Fruit fly (Drosophila melanogaster) whole organism, pupa: ENCODE data around the gene CG34328.

Experiments
- CG10348 ChIP-seq: fragments of 200-800 bp; sonication (Bioruptor generic); IDR thresholded peaks from 2 replicates; pipeline ENCODE4 v1.3.6; 2022; ENCODE audit warnings: missing biosample characterization, missing genetic modification characterization
- CG12605 ChIP-seq: fragments of 200-800 bp; sonication (Bioruptor generic); IDR thresholded peaks from 2 replicates; pipeline ENCODE4 v1.3.6; 2022; ENCODE audit warnings: missing biosample characterization, missing genetic modification characterization
- CG13204 ChIP-seq: fragments of 200-800 bp; sonication (Bioruptor generic); optimal IDR thresholded peaks from 2 replicates; lab custom pipeline; 2018; ENCODE audit warnings: missing biosample characterization, mild to moderate bottlenecking, missing genetic modification characterization, moderate library complexity
- CG14655 ChIP-seq: fragments of 200-800 bp; sonication (Bioruptor generic); optimal IDR thresholded peaks from 3 replicates; lab custom pipeline; 2017; ENCODE audit warnings: mild to moderate bottlenecking, missing biosample characterization, missing genetic modification reagents, missing genetic modification characterization
- CG15710 ChIP-seq: fragments of 200-800 bp; sonication (Bioruptor generic); optimal IDR thresholded peaks from 2 replicates; lab custom pipeline; 2018; ENCODE audit warnings: missing biosample characterization, mild to moderate bottlenecking, missing genetic modification characterization, moderate library complexity
- CG17806 ChIP-seq: fragments of 200-800 bp; sonication (Bioruptor generic); optimal IDR thresholded peaks from 2 replicates; lab custom pipeline; 2018; ENCODE audit warnings: missing biosample characterization, mild to moderate bottlenecking, missing genetic modification characterization, moderate library complexity
- CG32121 ChIP-seq: fragments of 200-800 bp; sonication (Bioruptor generic); IDR thresholded peaks from 2 replicates; pipeline ENCODE4 v1.3.6; 2022; ENCODE audit warnings: missing biosample characterization, missing genetic modification characterization
- CG34367 ChIP-seq: fragments of 200-800 bp; sonication (Bioruptor generic); optimal IDR thresholded peaks from 2 replicates; lab custom pipeline; 2018; ENCODE audit warnings: missing biosample characterization, mild to moderate bottlenecking, missing genetic modification characterization
- CG4496 ChIP-seq: fragments of 200-800 bp; sonication (Bioruptor generic); IDR thresholded peaks from 3 replicates; pipeline ENCODE4 v1.3.6; 2022; ENCODE audit warnings: missing biosample characterization, missing genetic modification characterization
- CG8159 ChIP-seq: fragments of 200-800 bp; sonication (Bioruptor generic); optimal IDR thresholded peaks from 3 replicates; lab custom pipeline; 2018; ENCODE audit warnings: missing biosample characterization, mild to moderate bottlenecking, missing genetic modification characterization, moderate library complexity
- CG8301 ChIP-seq: fragments of 200-800 bp; sonication (Bioruptor generic); optimal IDR thresholded peaks from 2 replicates; lab custom pipeline; 2018; ENCODE audit warnings: missing biosample characterization, mild to moderate bottlenecking, missing genetic modification characterization
- CG9948 ChIP-seq: fragments of 200-800 bp; sonication (Bioruptor generic); optimal IDR thresholded peaks from 2 replicates; lab custom pipeline; 2018; ENCODE audit warnings: missing biosample characterization, mild to moderate bottlenecking, missing genetic modification characterization, moderate library complexity
- D1 ChIP-seq: fragments of 200-800 bp; sonication (Bioruptor generic); optimal IDR thresholded peaks from 2 replicates; lab custom pipeline; 2018; ENCODE audit warnings: missing biosample characterization, mild to moderate bottlenecking, missing genetic modification characterization, moderate library complexity
- EcR ChIP-seq: fragments of 200-800 bp; sonication (Bioruptor generic); optimal IDR thresholded peaks from 3 replicates; lab custom pipeline; 2019; ENCODE audit warnings: missing biosample characterization, missing genetic modification characterization, mild to moderate bottlenecking, moderate library complexity, missing genetic modification reagents
- Ets98B ChIP-seq: fragments of 200-800 bp; sonication (Bioruptor generic); IDR thresholded peaks from 2 replicates; pipeline ENCODE4 v1.3.6; 2022; ENCODE audit warnings: missing biosample characterization, missing genetic modification characterization
- Pif1A ChIP-seq: fragments of 200-800 bp; sonication (Bioruptor generic); optimal IDR thresholded peaks from 3 replicates; lab custom pipeline; 2016; ENCODE audit warnings: missing biosample characterization, missing genetic modification characterization
- Pif1B ChIP-seq: fragments of 200-800 bp; sonication (Bioruptor generic); optimal IDR thresholded peaks from 3 replicates; lab custom pipeline; 2016; ENCODE audit warnings: missing biosample characterization, missing genetic modification characterization
- Snoo ChIP-seq: fragments of 200-800 bp; sonication (Bioruptor generic); optimal IDR thresholded peaks from 3 replicates; lab custom pipeline; 2017; ENCODE audit warnings: missing biosample characterization, mild to moderate bottlenecking, missing genetic modification characterization, inconsistent platforms
- fd96Ca ChIP-seq: fragments of 200-800 bp; sonication (Bioruptor generic); IDR thresholded peaks from 3 replicates; pipeline ENCODE4 v1.3.6; 2022; ENCODE audit warnings: missing biosample characterization, missing genetic modification characterization
- gl ChIP-seq: fragments of 200-800 bp; sonication (Bioruptor generic); optimal IDR thresholded peaks from 2 replicates; lab custom pipeline; 2018; ENCODE audit warnings: missing biosample characterization, mild to moderate bottlenecking, missing genetic modification characterization
- rn ChIP-seq: fragments of 200-800 bp; sonication (Bioruptor generic); IDR thresholded peaks from 2 replicates; pipeline ENCODE4 v1.3.6; 2022; ENCODE audit warnings: missing biosample characterization, missing genetic modification characterization

The CG34328 gene

DNA sequence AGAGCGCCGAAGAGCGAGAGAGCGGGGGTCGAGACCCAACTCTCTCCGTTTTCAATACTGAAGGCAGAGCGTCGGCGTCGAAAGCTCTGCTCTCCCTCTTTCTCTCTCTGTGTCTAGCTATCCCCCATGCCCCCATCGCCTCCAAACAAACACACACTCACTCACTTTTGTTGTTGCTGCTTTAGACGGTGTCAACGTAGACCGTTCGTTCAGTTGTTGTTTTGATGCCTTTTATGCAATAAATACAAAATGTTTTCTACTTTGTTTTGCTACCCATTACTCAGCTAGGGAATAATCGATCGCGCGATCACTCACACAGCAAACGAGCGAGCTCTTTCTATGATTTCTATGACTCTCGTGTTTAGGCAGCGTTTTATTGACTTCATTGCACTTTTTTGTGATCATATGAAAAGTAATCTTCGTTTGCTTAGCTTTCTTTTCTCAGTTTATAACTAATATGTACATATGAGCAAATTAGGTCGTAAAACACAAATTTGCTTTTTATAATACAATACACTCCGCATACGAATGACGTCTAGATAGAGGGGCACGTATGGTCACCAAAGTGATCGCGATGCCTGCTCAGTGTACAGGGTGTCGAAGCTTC is 4.9 kb upstream of the CG34328 start:
- TF ChIP-seq CG14655 (GFP tag; lab: Kevin White, UChicago) = peak; percentile 75
- no peak for TF ChIP-seq Snoo (tag; lab: Kevin White, UChicago)
- no peak for TF ChIP-seq Pif1A (GFP tag; lab: Kevin White, UChicago)
- TF ChIP-seq CG8159 = peak; percentile 15
- peak; percentile 51 for TF ChIP-seq CG8301
- peak; percentile 13 for TF ChIP-seq CG15710 (tag; lab: Kevin White, UChicago)
- TF ChIP-seq fd96Ca (GFP tag; lab: Robert Waterston, UW) = no peak; the same call in 2 of the 3 replicates
- TF ChIP-seq rn (GFP tag; lab: Robert Waterston, UW) = no peak
- peak; percentile 44 for TF ChIP-seq CG9948 (tag; lab: Kevin White, UChicago)
- TF ChIP-seq CG17806 = no peak
- TF ChIP-seq CG13204 (GFP tag; lab: Kevin White, UChicago) = no peak
- TF ChIP-seq CG12605 (GFP tag; lab: Robert Waterston, UW) = peak; percentile 61
- peak; percentile 35 for TF ChIP-seq EcR (GFP tag; lab: Kevin White, UChicago)
- no peak for TF ChIP-seq CG10348 (GFP tag; lab: Robert Waterston, UW)
- TF ChIP-seq CG32121 = 0 out of 2 replicates have a peak, but pooled peaks have one; percentile 8
- TF ChIP-seq Pif1B (GFP tag; lab: Kevin White, UChicago) = no peak
- TF ChIP-seq CG34367 (tag; lab: Kevin White, UChicago) = no peak
- TF ChIP-seq Ets98B (GFP tag; lab: Robert Waterston, UW) = no peak; the same call in 1 of the 2 replicates
- TF ChIP-seq D1 (tag; lab: Kevin White, UChicago) = no peak
- peak; percentile 6 for TF ChIP-seq gl
- TF ChIP-seq CG4496 (GFP tag; lab: Robert Waterston, UW) = peak; percentile 36; the same call in 1 of the 3 replicates
- TF ChIP-seq, all 21 proteins: peak for 10

DNA sequence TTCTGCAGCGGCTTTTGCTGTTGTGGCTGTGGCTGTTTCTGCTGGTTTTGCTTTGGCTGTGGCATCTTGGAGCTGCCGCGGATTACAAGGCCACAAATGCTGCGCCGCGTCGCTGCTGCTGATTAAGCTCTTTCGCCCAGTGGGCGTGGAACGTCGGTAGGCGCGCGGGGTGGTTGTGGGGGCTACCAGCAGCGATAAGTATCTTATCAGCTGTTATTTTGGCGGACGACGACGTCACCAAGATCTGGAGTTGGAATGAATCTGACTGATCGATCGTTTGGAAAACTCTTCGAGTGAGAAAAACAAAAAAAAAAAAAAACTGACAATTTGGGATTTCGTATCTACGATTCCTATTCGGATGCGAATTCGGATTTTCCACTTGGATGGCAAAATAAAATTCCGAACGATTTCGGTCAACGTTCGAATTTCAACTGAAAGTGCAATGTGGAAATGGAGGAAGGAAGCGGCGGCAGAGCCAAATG is 4.3 kb upstream of the CG34328 start:
- no peak for TF ChIP-seq CG32121
- 0 out of 2 replicates have a peak, but pooled peaks have one; percentile 31 for TF ChIP-seq Ets98B (GFP tag; lab: Robert Waterston, UW)
- no peak for TF ChIP-seq Pif1A (GFP tag; lab: Kevin White, UChicago)
- no peak for TF ChIP-seq CG14655 (GFP tag; lab: Kevin White, UChicago)
- peak; percentile 59 for TF ChIP-seq EcR (GFP tag; lab: Kevin White, UChicago)

DNA sequence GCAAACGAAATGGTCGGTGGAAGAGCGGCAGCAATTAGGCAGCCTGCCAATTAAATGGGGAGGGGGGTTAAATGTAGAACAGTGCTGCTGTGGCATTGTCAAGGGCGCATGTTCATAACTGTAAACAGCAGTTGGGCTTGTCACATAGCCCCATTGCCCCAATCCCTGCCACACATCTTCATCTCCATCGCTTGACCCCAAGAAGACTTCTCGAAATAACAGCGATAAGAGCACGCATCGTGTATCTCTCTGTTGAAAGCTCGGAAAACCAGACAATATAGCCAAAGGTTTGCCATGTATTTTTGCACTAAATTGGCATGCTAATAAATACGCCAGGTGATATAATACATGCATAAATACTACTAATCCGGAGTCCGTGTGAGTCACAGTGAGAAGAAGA is 2.7 kb upstream of the CG34328 start:
- TF ChIP-seq CG14655 (GFP tag; lab: Kevin White, UChicago) (no peak), Snoo (tag; lab: Kevin White, UChicago) (no peak), Pif1A (GFP tag; lab: Kevin White, UChicago) (no peak), CG8301 (no peak), CG32121 (no peak), rn (GFP tag; lab: Robert Waterston, UW) (no peak), CG13204 (GFP tag; lab: Kevin White, UChicago) (no peak)

DNA sequence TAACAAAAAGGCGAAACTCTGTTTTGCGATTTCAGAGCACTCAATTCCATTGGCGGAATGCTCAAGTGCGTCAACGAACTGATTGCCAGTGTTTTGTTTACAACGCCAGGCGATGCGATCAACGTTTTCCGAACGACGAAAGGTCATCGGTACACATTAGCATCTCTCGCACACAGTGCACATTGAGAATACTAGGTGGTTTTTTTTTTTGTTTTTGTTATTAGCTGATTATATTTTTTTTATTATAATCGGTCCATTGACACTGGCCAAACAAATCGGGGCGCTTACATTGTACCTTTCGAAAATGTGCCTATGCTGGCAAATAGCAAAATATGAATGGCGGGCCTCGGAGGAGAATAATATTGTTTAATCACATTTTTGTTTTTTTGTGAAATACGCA is 4.7 kb downstream of the CG34328 start:
- TF ChIP-seq CG8159 = no peak
- no peak for TF ChIP-seq CG12605 (GFP tag; lab: Robert Waterston, UW)
- no peak for TF ChIP-seq fd96Ca (GFP tag; lab: Robert Waterston, UW)
- TF ChIP-seq CG17806 = no peak
- TF ChIP-seq EcR (GFP tag; lab: Kevin White, UChicago) = peak; percentile 75
- no peak for TF ChIP-seq CG13204 (GFP tag; lab: Kevin White, UChicago)
- no peak for TF ChIP-seq gl
- TF ChIP-seq Pif1A (GFP tag; lab: Kevin White, UChicago) = no peak
- TF ChIP-seq CG4496 (GFP tag; lab: Robert Waterston, UW) = no peak

DNA sequence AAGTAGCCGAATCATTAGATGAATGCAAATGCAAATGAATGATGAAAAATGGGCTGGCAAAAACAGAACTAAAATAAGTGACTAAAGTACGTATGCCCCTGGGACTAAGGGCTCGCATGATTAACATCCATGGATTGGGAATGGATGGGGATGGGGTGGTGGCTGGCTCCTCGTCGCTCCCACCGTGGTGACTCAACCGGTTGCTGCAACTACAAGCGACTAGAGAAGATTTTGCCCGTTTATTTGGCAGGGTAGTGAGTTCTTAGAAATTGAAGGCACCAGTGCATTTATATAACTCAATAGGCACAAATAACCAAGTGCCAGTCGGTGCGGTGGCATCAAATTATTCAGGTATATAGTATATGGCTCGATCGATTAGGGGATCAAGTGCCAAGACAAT is 13.1 kb downstream of the CG34328 start, which contains the start of gene Tsf1:
Gene Tsf1 (plus strand): TSS at position 301 of the 400 bp plus-strand sequence.
- TF ChIP-seq Ets98B (GFP tag; lab: Robert Waterston, UW) (no peak), CG4496 (GFP tag; lab: Robert Waterston, UW) (no peak)

DNA sequence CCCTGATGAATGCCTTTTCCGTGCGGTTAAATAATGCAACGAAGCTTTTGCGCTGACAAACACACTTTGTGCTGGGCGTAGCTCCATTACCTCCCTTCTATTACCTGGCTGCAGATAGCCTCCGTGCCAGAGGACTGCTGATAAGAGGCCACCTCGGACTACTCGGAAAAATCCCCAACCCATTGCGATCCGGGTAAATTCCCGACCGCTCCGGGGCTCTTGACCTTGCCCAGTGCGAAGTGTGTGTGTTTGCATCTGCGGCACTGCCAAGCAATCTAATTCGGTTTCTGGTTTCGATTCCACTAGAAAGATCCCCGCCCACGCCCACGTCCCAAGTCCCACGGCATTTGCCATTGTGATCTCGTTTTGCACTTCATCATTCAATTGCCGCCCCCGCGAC is 14.1 kb downstream of the CG34328 start:
- TF ChIP-seq Snoo (tag; lab: Kevin White, UChicago) (no peak), CG4496 (GFP tag; lab: Robert Waterston, UW) (peak; percentile 60; the same call in 2 of the 3 replicates), CG32121 (no peak), EcR (GFP tag; lab: Kevin White, UChicago) (peak; percentile 57)
- TF ChIP-seq, all 21 proteins: peak for 2

DNA sequence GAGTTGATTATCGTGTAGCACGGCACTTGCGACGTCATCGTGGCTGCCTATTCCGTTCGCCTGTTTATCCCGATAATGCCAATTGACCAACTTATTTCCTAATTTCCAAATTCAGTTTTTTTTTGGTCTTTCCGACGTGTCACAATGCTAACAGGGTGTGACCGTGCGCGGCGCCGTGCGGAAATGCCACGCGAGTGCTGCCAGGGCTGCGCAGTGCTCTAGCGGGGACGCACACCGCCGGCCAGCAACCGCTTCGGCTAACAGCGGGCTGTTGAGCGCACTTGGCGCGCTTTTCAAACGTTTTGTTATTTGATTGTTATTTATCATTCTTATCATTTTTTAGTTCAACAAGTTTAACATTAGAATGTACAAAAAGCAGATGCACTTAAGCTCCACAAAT is 14.8 kb downstream of the CG34328 start, which contains the start of gene betaCOP:
Gene betaCOP (minus strand): TSS at position 187 of the 400 bp plus-strand sequence.
- TF ChIP-seq CG15710 (tag; lab: Kevin White, UChicago) (no peak), Snoo (tag; lab: Kevin White, UChicago) (no peak), CG9948 (tag; lab: Kevin White, UChicago) (no peak)
